Fruit fly (Drosophila melanogaster): Measurements from ENCODE around the gene epsilonCOP.

epsilonCOP gene

DNA sequence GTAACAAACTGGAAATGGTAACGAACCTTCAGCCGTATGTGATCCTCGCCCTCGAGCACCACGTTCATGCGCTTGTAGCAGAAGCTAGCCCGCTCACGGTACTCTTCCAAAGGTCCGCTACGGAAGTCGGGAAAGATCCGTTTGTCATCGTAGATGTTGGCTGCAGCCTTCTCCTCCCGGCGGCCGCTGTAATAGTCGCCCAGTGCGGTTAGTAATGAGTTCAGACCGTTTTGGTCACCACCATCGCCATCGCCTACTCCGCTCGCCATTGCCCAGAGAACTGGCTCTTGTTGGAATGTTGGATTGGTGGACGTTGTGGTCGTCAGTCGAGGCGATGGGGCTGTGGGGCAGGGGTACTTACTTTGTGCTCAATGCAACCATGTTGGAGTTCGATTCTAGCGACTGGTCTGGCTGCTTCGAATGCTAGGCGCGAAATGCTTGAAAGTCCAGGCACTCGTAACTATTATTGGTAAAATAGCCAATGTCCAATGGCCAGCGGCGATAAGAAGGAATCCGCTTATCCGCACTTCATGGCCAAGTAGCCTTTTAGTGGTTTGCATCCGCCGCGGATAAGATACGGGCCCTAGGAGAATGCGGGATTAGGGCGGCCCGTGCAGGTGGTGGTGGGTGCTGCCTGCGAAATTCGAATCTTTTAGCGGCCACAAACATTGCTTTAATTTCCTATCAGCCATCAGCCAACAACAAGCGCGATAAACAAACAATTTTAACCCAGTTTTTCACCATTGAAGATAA is 41.1 kb upstream of the epsilonCOP start (continued):
- peak; percentile 46 for TF ChIP-seq CG16779 (tag; optimal IDR thresholded peaks at IDR 0.05)
- no peak for TF ChIP-seq OdsH (GFP tag; optimal IDR thresholded peaks at IDR 0.05)

DNA sequence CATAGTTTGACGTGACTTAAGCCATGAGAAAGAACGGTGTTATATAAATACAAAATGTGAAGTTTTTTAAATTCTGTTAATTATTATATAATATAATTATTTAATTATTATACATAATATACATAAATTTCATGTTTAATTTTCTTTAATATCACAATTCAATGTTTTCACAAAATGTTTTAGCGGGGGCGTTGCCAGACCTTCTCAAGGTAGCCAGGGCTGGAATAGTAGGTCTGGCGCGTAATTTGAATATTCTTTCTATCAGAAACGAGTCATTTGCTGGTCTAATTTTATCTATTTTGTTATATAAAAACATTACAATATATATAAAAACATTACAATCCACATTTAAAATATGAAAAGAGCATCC is 40.6 kb upstream of the epsilonCOP start, which contains the start of gene Acox3:
TSS of gene Acox3 (minus strand) at position 70 of the 370 bp plus-strand sequence.
- TF ChIP-seq dac (GFP tag; optimal IDR thresholded peaks at IDR 0.05), result no peak
- peak; percentile 2 for TF ChIP-seq fkh (GFP tag; optimal IDR thresholded peaks at IDR 0.05)

DNA sequence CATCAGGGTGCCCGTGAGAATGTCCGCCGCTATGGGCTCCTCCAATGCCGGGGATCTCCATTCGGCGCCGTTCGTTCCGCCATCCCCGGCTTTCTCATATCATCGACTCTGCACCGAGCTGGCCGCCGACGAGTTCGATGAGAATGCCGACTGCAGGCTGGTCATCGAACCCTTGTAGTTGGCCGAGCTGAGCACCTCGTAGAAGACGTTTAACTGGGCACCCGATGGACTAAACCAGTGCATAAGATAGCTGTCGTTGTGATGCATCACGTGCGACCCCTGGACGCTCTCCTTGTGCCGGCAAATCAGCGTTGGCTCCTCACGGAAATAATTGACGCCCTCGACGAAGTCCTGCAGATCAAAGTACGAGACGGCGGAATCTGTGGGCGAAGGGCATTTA is 39.1 kb upstream of the epsilonCOP start:
- TF ChIP-seq ss (GFP tag; optimal IDR thresholded peaks at IDR 0.05) (peak in 1 of 2 experiments; percentile 9), topi (GFP tag; optimal IDR thresholded peaks at IDR 0.05) (no peak)

DNA sequence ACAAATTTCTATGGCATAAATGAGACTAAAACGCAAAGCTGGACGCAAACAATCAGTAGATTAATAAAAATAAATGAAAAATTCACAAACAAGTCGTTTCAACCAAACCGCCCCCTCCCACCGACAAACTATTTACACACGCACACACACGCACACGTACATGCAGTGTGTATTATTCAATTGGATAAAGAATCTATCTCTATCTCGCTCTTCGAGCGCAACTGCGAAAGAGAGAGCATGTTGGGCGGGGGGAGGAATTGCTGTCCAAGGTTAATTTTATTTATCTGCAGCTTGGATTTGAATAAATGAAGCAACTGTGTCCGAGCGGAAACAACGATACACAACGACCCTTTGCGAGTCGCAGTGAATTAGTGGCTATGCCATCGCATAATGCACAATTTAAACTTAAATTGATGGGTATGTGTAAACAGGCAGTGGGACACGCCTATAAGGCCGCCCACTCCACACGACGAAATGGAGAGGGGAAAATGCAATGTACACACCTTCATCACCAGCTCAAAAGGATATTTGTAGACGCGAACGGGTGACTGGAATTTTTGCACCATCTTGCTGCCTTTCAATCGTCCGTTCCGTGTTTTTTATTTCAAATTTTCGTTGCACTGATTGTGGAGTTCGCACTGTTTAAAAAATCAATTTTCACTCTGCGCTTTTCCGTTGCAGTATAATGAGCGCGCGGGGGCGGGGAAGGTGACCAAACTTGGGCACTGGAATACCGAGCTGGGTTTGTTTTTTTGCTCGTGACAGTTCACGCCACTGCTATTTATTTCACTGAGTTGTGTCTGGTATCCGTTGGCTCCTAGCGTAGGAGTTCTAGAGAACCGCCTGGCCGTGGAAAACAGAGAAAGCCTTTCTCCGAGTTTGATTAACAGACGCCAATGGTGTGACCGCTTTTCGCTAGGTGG is 33.6 kb upstream of the epsilonCOP start, which contains the start of gene retm:
TSS of gene retm (minus strand) at position 898 of the 923 bp plus-strand sequence.
- TF ChIP-seq CG6163 (GFP tag; IDR thresholded peaks at IDR 0.05) (peak; percentile 11; the same call in 1 of the 3 replicates), CG7368 (GFP tag; optimal IDR thresholded peaks at IDR 0.05) (peak; percentile 13), CG6854 (GFP tag; optimal IDR thresholded peaks at IDR 0.05) (peak; percentile 52), net (GFP tag; optimal IDR thresholded peaks at IDR 0.05) (no peak), salr (GFP tag; optimal IDR thresholded peaks at IDR 0.05) (peak in 1 of 2 experiments; percentile 8), ss (GFP tag; optimal IDR thresholded peaks at IDR 0.05) (peak in 1 of 2 experiments; percentile 30), CG11762 (GFP tag; optimal IDR thresholded peaks at IDR 0.05; ENCODE audit: insufficient read depth) (no peak), svp (GFP tag) (peak; percentile 70), vri (GFP tag; optimal IDR thresholded peaks at IDR 0.05) (peak; percentile 89), CG8319 (GFP tag; optimal IDR thresholded peaks at IDR 0.05) (peak; percentile 12), CG8119 (GFP tag; IDR thresholded peaks at IDR 0.05) (peak; percentile 20; the same call in 1 of the 3 replicates), fkh (GFP tag; optimal IDR thresholded peaks at IDR 0.05) (peak; percentile 92), CG3032 (tag; optimal IDR thresholded peaks at IDR 0.05) (peak; percentile 8), Met (GFP tag; optimal IDR thresholded peaks at IDR 0.05) (no peak)

DNA sequence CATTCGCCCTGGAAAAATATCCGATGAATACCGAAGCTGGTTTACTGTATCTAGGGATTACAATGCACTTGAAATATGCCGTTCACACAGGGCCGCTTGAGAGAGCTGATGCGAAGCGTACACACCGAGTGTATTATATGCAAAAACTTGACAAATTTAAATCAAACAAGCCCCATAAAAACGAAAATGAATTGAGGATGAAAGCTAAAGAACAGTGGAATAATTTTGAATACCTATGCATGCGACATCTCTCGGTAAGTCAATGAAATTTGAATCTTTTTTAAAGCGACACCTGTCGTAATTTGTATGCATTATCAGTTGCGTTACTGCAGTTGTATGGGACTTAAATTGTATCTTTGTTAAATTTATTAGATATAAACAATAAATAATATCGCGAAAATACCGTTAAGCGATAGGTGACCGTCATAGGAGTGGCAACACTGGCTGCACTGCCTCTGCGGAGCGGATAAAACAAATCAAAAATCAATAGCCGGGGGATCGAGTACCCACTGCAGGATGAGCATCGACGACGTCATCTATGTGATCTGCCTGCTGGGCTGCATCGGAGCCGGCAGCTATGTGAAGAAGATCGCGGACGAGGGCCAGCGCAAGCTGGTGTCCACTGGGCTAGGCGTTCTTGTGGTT is 32.8 kb upstream of the epsilonCOP start, which contains the start of gene frj:
TSS of gene frj (plus strand) at position 98 of the 645 bp plus-strand sequence.
- TF ChIP-seq Ets21C (GFP tag; optimal IDR thresholded peaks at IDR 0.05), result peak; percentile 63
- TF ChIP-seq CG1621 (tag; optimal IDR thresholded peaks at IDR 0.05), result no peak
- peak; percentile 77 for TF ChIP-seq CG31627 (GFP tag; optimal IDR thresholded peaks at IDR 0.05)
- no peak for TF ChIP-seq CG6854 (GFP tag; optimal IDR thresholded peaks at IDR 0.05)
- peak; percentile 55 for TF ChIP-seq Sox14 (GFP tag; optimal IDR thresholded peaks at IDR 0.05)
- TF ChIP-seq lz (GFP tag; optimal IDR thresholded peaks at IDR 0.05), result peak; percentile 57
- no peak for TF ChIP-seq spab (GFP tag; optimal IDR thresholded peaks at IDR 0.05)
- TF ChIP-seq ss (GFP tag; optimal IDR thresholded peaks at IDR 0.05), result no peak
- peak; percentile 73 for TF ChIP-seq cyc (GFP tag; optimal IDR thresholded peaks at IDR 0.05)
- peak; percentile 66 for TF ChIP-seq OdsH (GFP tag; optimal IDR thresholded peaks at IDR 0.05)
- peak; percentile 60 for TF ChIP-seq acj6 (GFP tag; optimal IDR thresholded peaks at IDR 0.05)
- peak; percentile 29 for TF ChIP-seq CG34406 (GFP tag; optimal IDR thresholded peaks at IDR 0.05)
- TF ChIP-seq CG8632 (GFP tag; optimal IDR thresholded peaks at IDR 0.05), result peak; percentile 10
- no peak for TF ChIP-seq CG16779 (tag; optimal IDR thresholded peaks at IDR 0.05)
- TF ChIP-seq pdm3 (GFP tag; optimal IDR thresholded peaks at IDR 0.05), result peak; percentile 63
- TF ChIP-seq dsx (GFP tag; optimal IDR thresholded peaks at IDR 0.05; ENCODE audit: poor library complexity, severe bottlenecking), result peak; percentile 2
- no peak for TF ChIP-seq fkh (GFP tag; optimal IDR thresholded peaks at IDR 0.05)
- TF ChIP-seq CG11294 (GFP tag; IDR thresholded peaks at IDR 0.05), result no peak; the same call in 1 of the 2 replicates
- peak; percentile 85 for TF ChIP-seq Eip78C (GFP tag)
- peak; percentile 44 for TF ChIP-seq Eip75B (GFP tag; optimal IDR thresholded peaks at IDR 0.05)
- TF ChIP-seq Eip93F (GFP tag; optimal IDR thresholded peaks at IDR 0.05), result no peak
- TF ChIP-seq achi (GFP tag; optimal IDR thresholded peaks at IDR 0.05), result peak; percentile 37
- peak; percentile 72 for TF ChIP-seq svp (GFP tag)
- TF ChIP-seq dac (GFP tag; optimal IDR thresholded peaks at IDR 0.05), result peak; percentile 10
- no peak for TF ChIP-seq CG10631 (GFP tag; optimal IDR thresholded peaks at IDR 0.05)
- peak; percentile 53 for TF ChIP-seq CG3919 (GFP tag; optimal IDR thresholded peaks at IDR 0.05)
- peak; percentile 63 for TF ChIP-seq Hr4 (GFP tag; optimal IDR thresholded peaks at IDR 0.05)
- peak; percentile 37 for TF ChIP-seq topi (GFP tag; optimal IDR thresholded peaks at IDR 0.05)
